Fruit fly (Drosophila melanogaster) whole organism, wandering third instar larva: Measurements from ENCODE around the gene CG12096.
A peak's percentile ranks its signal among the peaks of the same experiment; 100 is the strongest.

Source experiments
- Myc ChIP-seq: fragments of >200 bp; optimal IDR thresholded peaks from 2 replicates; lab custom pipeline; 2017
- br ChIP-seq: fragments of 200-800 bp; sonication (Bioruptor generic); optimal IDR thresholded peaks from 2 replicates; lab custom pipeline; 2016; ENCODE audit warnings: missing biosample characterization, missing genetic modification characterization
- dl ChIP-seq, 2 experiments: fragments of 175-275, 200-275 bp in 1 of 2; fragments of 200-275 bp in 1 of 2; sonication (Bioruptor generic); optimal IDR thresholded peaks; lab custom pipeline; 2018; ENCODE audit warnings: mild to moderate bottlenecking in 2 of 2, missing biosample characterization in 2 of 2, missing genetic modification characterization in 2 of 2, moderate library complexity in 2 of 2; ENCODE audit not compliant: partially characterized antibody in 2 of 2, insufficient read depth in 1 of 2

DNA sequence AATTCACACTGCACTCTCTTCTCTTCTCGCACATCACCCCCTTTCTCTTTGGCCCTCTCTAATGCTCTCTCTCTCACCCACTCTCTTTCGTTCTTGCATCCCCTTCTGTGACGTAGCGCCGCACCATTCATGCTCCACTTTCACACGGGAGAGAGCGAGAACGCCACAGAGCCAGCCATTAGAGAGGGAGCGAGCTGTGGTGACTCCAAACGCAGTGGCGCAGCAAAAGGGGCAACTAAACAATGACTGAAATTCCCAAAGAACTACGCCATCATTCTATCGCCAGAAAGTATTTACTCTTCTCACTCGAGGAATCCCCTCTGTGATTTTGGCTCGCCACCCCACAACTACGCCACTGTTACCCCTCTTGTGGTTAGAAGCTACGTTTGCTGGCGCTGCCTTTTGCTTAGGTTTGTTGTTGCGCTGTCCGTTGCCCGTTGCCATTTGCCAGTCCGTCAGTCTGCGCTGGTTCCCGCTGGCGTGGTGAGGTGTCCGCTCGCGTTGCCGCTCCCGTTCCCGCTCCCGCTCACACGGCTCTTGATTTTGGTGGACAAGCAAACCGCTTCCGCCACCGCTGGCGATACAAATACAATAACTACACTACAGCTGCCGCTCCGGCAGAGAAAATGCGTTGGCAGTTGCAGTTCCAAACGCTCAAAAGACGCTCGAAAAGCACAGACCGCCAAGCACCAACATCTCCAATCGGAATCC lies 28.2 kb upstream of the CG12096 start:
- TF ChIP-seq dl (GFP tag; optimal IDR thresholded peaks at IDR 0.05; lab: Kevin White, UChicago; ENCODE audit: insufficient read depth in 1 of 2, partially characterized antibody in 2 of 2) (peak; percentile 85 to 94), Myc (lab: Kevin White, UChicago) (no peak), br (GFP tag; lab: Kevin White, UChicago) (peak; percentile 99)
